Fruit fly (Drosophila melanogaster) Kc167 (cell line): ENCODE results near the gene Hibch.
A peak's percentile ranks its signal among the peaks of the same experiment; 100 is the strongest.

Source experiments
- psq ChIP-seq: fragments of >200 bp; optimal IDR thresholded peaks from 2 replicates; lab custom pipeline; 2017; ENCODE audit warnings: missing external identifiers
- ttk ChIP-seq: sonication (Bioruptor generic); optimal IDR thresholded peaks from 2 replicates; lab custom pipeline; 2017; ENCODE audit warnings: missing external identifiers

The Hibch gene

DNA sequence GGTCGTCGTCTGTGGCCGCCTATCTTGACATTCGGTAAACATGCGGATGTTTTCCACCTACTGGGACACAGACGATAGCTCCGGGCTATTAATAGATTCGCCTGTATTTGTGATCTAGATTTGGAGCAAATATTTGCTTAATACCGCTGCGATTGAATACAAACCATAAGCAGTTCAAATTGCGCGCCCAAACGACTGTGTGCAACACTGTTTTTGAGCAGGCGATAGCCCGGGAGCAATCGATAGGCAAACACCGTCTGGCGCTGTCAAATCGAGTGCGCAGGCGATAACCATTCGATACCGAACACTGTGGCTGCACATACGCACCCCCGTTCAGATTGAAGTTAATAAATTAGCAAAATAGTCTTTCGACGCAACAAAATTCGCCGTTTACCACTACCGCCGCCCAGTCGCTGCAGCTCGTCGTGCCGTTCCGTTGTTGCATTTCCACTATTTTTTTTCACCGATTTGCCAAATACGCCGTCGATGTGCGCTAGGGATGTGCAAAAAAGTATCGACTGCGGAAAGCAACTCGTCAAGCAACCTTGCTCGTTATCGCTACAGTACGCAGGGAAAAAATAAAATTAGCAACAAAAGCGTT is 51.2 kb downstream of the Hibch start, which contains the start of gene Atx2:
Gene Atx2, plus strand, starts transcription at position 293 of the 601 bp plus-strand sequence.
- TF ChIP-seq ttk: no peak
- peak; percentile 90 for TF ChIP-seq psq
